Fruit fly (Drosophila melanogaster): ENCODE data around the gene CG16781.

dm6 chrX:3433646-3434097 lies 30.2 kb downstream of the CG16781 start:
- TF ChIP-seq CG11617 (GFP tag; optimal IDR thresholded peaks at IDR 0.05), result peak; percentile 42
- peak; percentile 89 for TF ChIP-seq bab1 (GFP tag; optimal IDR thresholded peaks at IDR 0.05)
- peak; percentile 77 for TF ChIP-seq kay (GFP tag; ENCODE audit: borderline replicate concordance)
- peak; percentile 77 for TF ChIP-seq CG14711 (tag; optimal IDR thresholded peaks at IDR 0.05)
- TF ChIP-seq CG5204 (GFP tag; optimal IDR thresholded peaks at IDR 0.05), result peak; percentile 33
- no peak for TF ChIP-seq CG7045 (GFP tag; optimal IDR thresholded peaks at IDR 0.05)
- TF ChIP-seq ovo (GFP tag; optimal IDR thresholded peaks at IDR 0.05), result peak; percentile 6
